Worm (Caenorhabditis elegans) whole organism, L2 larva: ENCODE measurements around the gene C01G12.3.

ENCODE experiments used
- C34F6.9 ChIP-seq: fragments of 150-350 bp; optimal IDR thresholded peaks from 2 replicates; lab custom pipeline; 2014; ENCODE audit warnings: missing biosample characterization, missing genetic modification characterization
- ama-1 ChIP-seq: fragments of 150-350 bp; optimal IDR thresholded peaks from 2 replicates; lab custom pipeline; 2018; ENCODE audit warnings: inconsistent platforms
- elt-1 ChIP-seq: fragments of 150-350 bp; optimal IDR thresholded peaks from 2 replicates; lab custom pipeline; 2014; ENCODE audit warnings: missing biosample characterization, missing genetic modification characterization
- elt-3 ChIP-seq: sonication (generic microtip); optimal IDR thresholded peaks from 2 replicates; lab custom pipeline; 2017; ENCODE audit warnings: missing biosample characterization, missing genetic modification characterization
- lin-13 ChIP-seq: fragments of 150-350 bp; optimal IDR thresholded peaks from 2 replicates; lab custom pipeline; 2014; ENCODE audit warnings: missing biosample characterization, missing genetic modification reagents, missing genetic modification characterization
- nhr-10 ChIP-seq: sonication (generic microtip); optimal IDR thresholded peaks from 2 replicates; lab custom pipeline; 2017; ENCODE audit warnings: missing biosample characterization, missing genetic modification characterization
- nhr-21 ChIP-seq: fragments of 150-350 bp; optimal IDR thresholded peaks from 2 replicates; lab custom pipeline; 2014; ENCODE audit warnings: missing biosample characterization, missing genetic modification characterization
- nhr-237 ChIP-seq: fragments of 150-350 bp; optimal IDR thresholded peaks from 2 replicates; lab custom pipeline; 2014; ENCODE audit warnings: missing biosample characterization, missing genetic modification characterization
- nhr-6 ChIP-seq: fragments of 150-350 bp; optimal IDR thresholded peaks from 2 replicates; lab custom pipeline; 2014; ENCODE audit warnings: missing biosample characterization, missing genetic modification characterization
- nhr-77 ChIP-seq: fragments of 150-350 bp; optimal IDR thresholded peaks from 2 replicates; lab custom pipeline; 2014; ENCODE audit warnings: missing biosample characterization, missing genetic modification characterization
- snpc-4 ChIP-seq: fragments of 150-350 bp; optimal IDR thresholded peaks from 2 replicates; lab custom pipeline; 2014; ENCODE audit warnings: missing biosample characterization, missing genetic modification characterization
- unc-39 ChIP-seq: fragments of 150-350 bp; optimal IDR thresholded peaks from 2 replicates; lab custom pipeline; 2014; ENCODE audit warnings: missing biosample characterization, missing genetic modification characterization
- unc-55 ChIP-seq: fragments of 150-350 bp; sonication (generic microtip); optimal IDR thresholded peaks from 3 replicates; lab custom pipeline; 2014; ENCODE audit warnings: missing biosample characterization, missing genetic modification reagents, missing genetic modification characterization
- unc-62 ChIP-seq: fragments of 150-350 bp; optimal IDR thresholded peaks from 2 replicates; lab custom pipeline; 2014; ENCODE audit warnings: missing biosample characterization, missing genetic modification reagents, missing genetic modification characterization

ce11 chrII:14592629-14593028 is 10.5 kb upstream of the C01G12.3 start:
- TF ChIP-seq nhr-6 (tag; lab: Kevin White, UChicago) = no peak
- TF ChIP-seq lin-13 = no peak
- TF ChIP-seq elt-3 = no peak
- TF ChIP-seq nhr-10 (tag; lab: Kevin White, UChicago) = no peak
- no peak for TF ChIP-seq snpc-4 (tag; lab: Kevin White, UChicago)
- no peak for TF ChIP-seq nhr-237 (tag; lab: Kevin White, UChicago)
- TF ChIP-seq unc-39 (tag; lab: Kevin White, UChicago) = no peak
- TF ChIP-seq elt-1 (tag; lab: Kevin White, UChicago) = no peak
- no peak for TF ChIP-seq nhr-77 (tag; lab: Kevin White, UChicago)
- no peak for TF ChIP-seq nhr-21 (tag; lab: Kevin White, UChicago)
- TF ChIP-seq unc-62 = no peak
- TF ChIP-seq ama-1 = no peak
- no peak for TF ChIP-seq unc-55 (GFP tag; lab: Kevin White, UChicago)
- TF ChIP-seq C34F6.9 (tag; lab: Kevin White, UChicago) = no peak
